Fruit fly (Drosophila melanogaster) whole organism, wandering third instar larva: ENCODE results near the gene Hs3st-B.

Experiments used
- HLH106 ChIP-seq: fragments of 200-800 bp; optimal IDR thresholded peaks from 3 replicates; lab custom pipeline; 2019; ENCODE audit warnings: missing biosample characterization, mild to moderate bottlenecking, missing genetic modification characterization, moderate library complexity
- Hnf4 ChIP-seq: fragments of 200-800 bp; sonication (Bioruptor generic); optimal IDR thresholded peaks from 2 replicates; lab custom pipeline; 2016; ENCODE audit warnings: missing biosample characterization, mild to moderate bottlenecking, missing genetic modification characterization
- Hr78 ChIP-seq: fragments of >200 bp; optimal IDR thresholded peaks from 2 replicates; lab custom pipeline; 2017; ENCODE audit warnings: missing biosample characterization, missing genetic modification characterization
- Mio ChIP-seq: sonication (Bioruptor generic); optimal IDR thresholded peaks from 2 replicates; lab custom pipeline; 2016; ENCODE audit warnings: missing biosample characterization, missing genetic modification characterization
- lola ChIP-seq: fragments of >200 bp; optimal IDR thresholded peaks from 2 replicates; lab custom pipeline; 2017; ENCODE audit warnings: missing biosample characterization, missing genetic modification characterization
- pan ChIP-seq: fragments of >200 bp; optimal IDR thresholded peaks from 2 replicates; lab custom pipeline; 2017
- sv ChIP-seq: fragments of 200-800 bp; sonication (Bioruptor generic); optimal IDR thresholded peaks from 3 replicates; lab custom pipeline; 2016; ENCODE audit warnings: missing biosample characterization, missing genetic modification characterization
- usp ChIP-seq: fragments of >200 bp; optimal IDR thresholded peaks from 2 replicates; lab custom pipeline; 2017; ENCODE audit warnings: missing biosample characterization, missing genetic modification characterization
- woc ChIP-seq: sonication (Bioruptor generic); optimal IDR thresholded peaks from 2 replicates; lab custom pipeline; 2016; ENCODE audit warnings: missing biosample characterization, mild to moderate bottlenecking, missing genetic modification characterization

dm6 chrX:19247200-19248052 is 1.0 kb upstream of the Hs3st-B start, which contains the start of gene CG7992:
- TF ChIP-seq Mio (GFP tag; lab: Kevin White, UChicago) (no peak), lola (GFP tag; lab: Kevin White, UChicago) (no peak), Hnf4 (no peak), sv (GFP tag; lab: Kevin White, UChicago) (peak; percentile 29), Hr78 (no peak), HLH106 (tag; lab: Kevin White, UChicago) (peak; percentile 34), woc (no peak), pan (lab: Kevin White, UChicago) (no peak), usp (GFP tag; lab: Kevin White, UChicago) (no peak)
